Worm (Caenorhabditis elegans) whole organism, young adult: Measurements from ENCODE around the gene H04M03.12.

Experiments
- B0035.1 ChIP-seq: sonication (generic microtip); optimal IDR thresholded peaks from 2 replicates; lab custom pipeline; 2016; ENCODE audit warnings: missing genetic modification characterization, mild to moderate bottlenecking, missing compliant biosample characterization, missing genotype, missing genetic modification reagents
- B0261.1 ChIP-seq: sonication (generic microtip); optimal IDR thresholded peaks from 2 replicates; lab custom pipeline; 2016; ENCODE audit warnings: mild to moderate bottlenecking, missing genetic modification characterization, moderate library complexity, missing compliant biosample characterization
- F39B2.1 ChIP-seq: fragments of 200-800 bp; sonication (Bioruptor generic); IDR thresholded peaks from 2 replicates; pipeline ENCODE4 v1.3.6; 2022; ENCODE audit warnings: missing genetic modification reagents, missing genetic modification characterization, missing compliant biosample characterization
- F49E8.2 ChIP-seq: sonication (generic microtip); optimal IDR thresholded peaks from 3 replicates; lab custom pipeline; 2017; ENCODE audit warnings: missing genetic modification characterization, mild to moderate bottlenecking, missing compliant biosample characterization, antibody characterized with exemption, moderate library complexity; ENCODE audit not compliant: insufficient read depth
- F57A8.1 ChIP-seq: fragments of 200-800 bp; sonication (Bioruptor generic); optimal IDR thresholded peaks from 2 replicates; lab custom pipeline; 2018; ENCODE audit warnings: mild to moderate bottlenecking, missing genetic modification characterization, moderate library complexity, missing compliant biosample characterization
- Y56A3A.18 ChIP-seq: fragments of 200-800 bp; sonication (Bioruptor generic); IDR thresholded peaks from 2 replicates; pipeline ENCODE4 v1.3.6; 2022; ENCODE audit warnings: missing genetic modification reagents, missing genetic modification characterization, missing compliant biosample characterization
- Y95B8A.8 ChIP-seq: fragments of 200-800 bp; sonication (Bioruptor generic); IDR thresholded peaks from 2 replicates; pipeline ENCODE4 v1.3.6; 2022; ENCODE audit warnings: missing genetic modification reagents, missing genetic modification characterization, missing compliant biosample characterization
- ama-1 ChIP-seq, 3 experiments: fragments of 150-350 bp in 1 of 3; sonication (generic microtip) in 2 of 3; optimal IDR thresholded peaks; 2 replicates each; lab custom pipeline; 2014 to 2018; ENCODE audit warnings: missing biosample characterization in 2 of 3, missing genetic modification characterization in 2 of 3, missing genetic modification reagents in 2 of 3
- athp-1 ChIP-seq: sonication (generic microtip); optimal IDR thresholded peaks from 2 replicates; lab custom pipeline; 2017; ENCODE audit warnings: mild to moderate bottlenecking, missing genetic modification characterization, missing compliant biosample characterization
- attf-3 ChIP-seq: fragments of 200-800 bp; sonication (Bioruptor generic); conservative IDR thresholded peaks from 2 replicates; pipeline ENCODE4 v1.3.6; 2022; ENCODE audit warnings: missing genetic modification reagents, missing genetic modification characterization, missing compliant biosample characterization
- attf-5 ChIP-seq: fragments of 200-800 bp; sonication (Bioruptor generic); optimal IDR thresholded peaks from 2 replicates; lab custom pipeline; 2018; ENCODE audit warnings: mild to moderate bottlenecking, missing genetic modification characterization, missing compliant biosample characterization
- bed-2 ChIP-seq: fragments of 200-800 bp; sonication (Bioruptor generic); IDR thresholded peaks from 2 replicates; pipeline ENCODE4 v1.3.6; 2022; ENCODE audit warnings: missing genetic modification reagents, missing genetic modification characterization, missing compliant biosample characterization
- ccch-3 ChIP-seq: fragments of 200-800 bp; sonication (Bioruptor generic); optimal IDR thresholded peaks from 2 replicates; lab custom pipeline; 2018; ENCODE audit warnings: mild to moderate bottlenecking, missing genetic modification characterization, missing compliant biosample characterization
- ceh-58 ChIP-seq: fragments of 200-800 bp; sonication (Bioruptor generic); IDR thresholded peaks from 2 replicates; pipeline ENCODE4 v1.3.6; 2022; ENCODE audit warnings: missing genetic modification characterization, missing compliant biosample characterization
- die-1 ChIP-seq: sonication (generic microtip); optimal IDR thresholded peaks from 2 replicates; lab custom pipeline; 2016; ENCODE audit warnings: missing genotype, mild to moderate bottlenecking, missing genetic modification characterization, missing compliant biosample characterization
- dpff-1 ChIP-seq: sonication (generic microtip); optimal IDR thresholded peaks from 2 replicates; lab custom pipeline; 2017; ENCODE audit warnings: mild to moderate bottlenecking, missing genetic modification characterization, missing compliant biosample characterization
- dpl-1 ChIP-seq: fragments of 150-350 bp; optimal IDR thresholded peaks from 2 replicates; lab custom pipeline; 2014; ENCODE audit warnings: missing biosample characterization, missing genetic modification reagents, missing genetic modification characterization
- egl-44 ChIP-seq: fragments of 200-800 bp; sonication (Bioruptor generic); IDR thresholded peaks from 2 replicates; pipeline ENCODE4 v1.3.6; 2022; ENCODE audit warnings: missing genetic modification reagents, missing genetic modification characterization, missing compliant biosample characterization
- fkh-3 ChIP-seq: sonication (generic microtip); optimal IDR thresholded peaks from 2 replicates; lab custom pipeline; 2016; ENCODE audit warnings: mild to moderate bottlenecking, missing genetic modification characterization, missing compliant biosample characterization
- gei-17 ChIP-seq: fragments of 200-800 bp; sonication (Bioruptor generic); optimal IDR thresholded peaks from 2 replicates; lab custom pipeline; 2018; ENCODE audit warnings: mild to moderate bottlenecking, missing genetic modification characterization, missing compliant biosample characterization
- him-1 ChIP-seq: sonication (generic microtip); optimal IDR thresholded peaks from 2 replicates; lab custom pipeline; 2016; ENCODE audit warnings: missing genotype, missing genetic modification reagents, missing genetic modification characterization, missing compliant biosample characterization
- hlh-12 ChIP-seq: sonication (generic microtip); optimal IDR thresholded peaks from 2 replicates; lab custom pipeline; 2016; ENCODE audit warnings: missing genetic modification characterization, missing compliant biosample characterization
- hlh-26 ChIP-seq: fragments of 200-800 bp; sonication (Bioruptor generic); conservative IDR thresholded peaks from 2 replicates; pipeline ENCODE4 v1.3.6; 2022; ENCODE audit warnings: missing genetic modification reagents, missing genetic modification characterization, missing compliant biosample characterization
- hmg-1.2 ChIP-seq: fragments of 200-800 bp; sonication (Bioruptor generic); IDR thresholded peaks from 2 replicates; pipeline ENCODE4 v1.3.6; 2022; ENCODE audit warnings: missing genetic modification reagents, missing genetic modification characterization, missing compliant biosample characterization
- lag-1 ChIP-seq: fragments of 200-800 bp; sonication (Bioruptor generic); IDR thresholded peaks from 2 replicates; pipeline ENCODE4 v1.3.6; 2022; ENCODE audit warnings: missing genetic modification reagents, missing genetic modification characterization, missing compliant biosample characterization
- let-526 ChIP-seq: fragments of 200-800 bp; sonication (Bioruptor generic); IDR thresholded peaks from 2 replicates; pipeline ENCODE4 v1.3.6; 2022; ENCODE audit warnings: missing genetic modification reagents, missing genetic modification characterization, missing compliant biosample characterization
- lin-54 ChIP-seq: fragments of 200-800 bp; sonication (Bioruptor generic); optimal IDR thresholded peaks from 2 replicates; lab custom pipeline; 2018; ENCODE audit warnings: mild to moderate bottlenecking, missing genetic modification characterization, missing compliant biosample characterization
- lsl-1 ChIP-seq: fragments of 200-800 bp; sonication (Bioruptor generic); optimal IDR thresholded peaks from 2 replicates; lab custom pipeline; 2018; ENCODE audit warnings: mild to moderate bottlenecking, missing genetic modification characterization, moderate library complexity, missing compliant biosample characterization
- madf-3 ChIP-seq: fragments of 200-800 bp; sonication (Bioruptor generic); IDR thresholded peaks from 2 replicates; pipeline ENCODE4 v1.3.6; 2022; ENCODE audit warnings: missing genetic modification reagents, missing genetic modification characterization, missing compliant biosample characterization
- mcd-1 ChIP-seq: fragments of 200-800 bp; sonication (Bioruptor generic); IDR thresholded peaks from 2 replicates; pipeline ENCODE4 v1.3.6; 2022; ENCODE audit warnings: missing genetic modification reagents, missing genetic modification characterization, missing compliant biosample characterization
- mel-28 ChIP-seq: sonication (generic microtip); optimal IDR thresholded peaks from 2 replicates; lab custom pipeline; 2016; ENCODE audit warnings: borderline replicate concordance, mild to moderate bottlenecking, missing genetic modification characterization, missing compliant biosample characterization
- mes-4 ChIP-seq: sonication (generic microtip); optimal IDR thresholded peaks from 2 replicates; lab custom pipeline; 2016; ENCODE audit warnings: missing genotype, missing genetic modification characterization, missing compliant biosample characterization
- mxl-1 ChIP-seq: sonication (generic microtip); optimal IDR thresholded peaks from 2 replicates; lab custom pipeline; 2016; ENCODE audit warnings: missing genetic modification characterization, missing compliant biosample characterization
- nhr-120 ChIP-seq: fragments of 200-800 bp; sonication (Bioruptor generic); IDR thresholded peaks from 2 replicates; pipeline ENCODE4 v1.3.6; 2022; ENCODE audit warnings: missing genetic modification characterization, missing compliant biosample characterization
- nhr-80 ChIP-seq: sonication (generic microtip); optimal IDR thresholded peaks from 2 replicates; lab custom pipeline; 2016; ENCODE audit warnings: missing genetic modification characterization, missing compliant biosample characterization
- nhr-90 ChIP-seq: sonication (generic microtip); optimal IDR thresholded peaks from 2 replicates; lab custom pipeline; 2016; ENCODE audit warnings: missing genotype, mild to moderate bottlenecking, missing genetic modification characterization, missing compliant biosample characterization
- snpc-3.4 ChIP-seq: sonication (generic microtip); optimal IDR thresholded peaks from 2 replicates; lab custom pipeline; 2017; ENCODE audit warnings: missing genetic modification characterization, mild to moderate bottlenecking, missing compliant biosample characterization, antibody characterized with exemption, moderate library complexity, missing genotype, missing genetic modification reagents
- sptf-2 ChIP-seq: fragments of 200-800 bp; sonication (Bioruptor generic); optimal IDR thresholded peaks from 2 replicates; lab custom pipeline; 2018; ENCODE audit warnings: mild to moderate bottlenecking, missing genetic modification characterization, missing compliant biosample characterization
- tbp1 ChIP-seq: fragments of 200-800 bp; sonication (Bioruptor generic); optimal IDR thresholded peaks from 2 replicates; lab custom pipeline; 2018; ENCODE audit warnings: mild to moderate bottlenecking, missing genetic modification characterization, missing compliant biosample characterization
- tbx-9 ChIP-seq: sonication (generic microtip); optimal IDR thresholded peaks from 2 replicates; lab custom pipeline; 2016; ENCODE audit warnings: borderline replicate concordance, missing genetic modification characterization, inconsistent platforms, missing compliant biosample characterization
- unc-130 ChIP-seq: sonication (generic microtip); optimal IDR thresholded peaks from 2 replicates; lab custom pipeline; 2016; ENCODE audit warnings: missing genetic modification reagents, missing genetic modification characterization, missing compliant biosample characterization
- xnd-1 ChIP-seq: sonication (generic microtip); optimal IDR thresholded peaks from 2 replicates; lab custom pipeline; 2016; ENCODE audit warnings: missing genotype, missing genetic modification reagents, missing genetic modification characterization, missing compliant biosample characterization
- ztf-25 ChIP-seq: fragments of 200-800 bp; sonication (Bioruptor generic); IDR thresholded peaks from 2 replicates; pipeline ENCODE4 v1.3.6; 2022; ENCODE audit warnings: missing genetic modification reagents, missing genetic modification characterization, missing compliant biosample characterization
- ztf-26 ChIP-seq: sonication (generic microtip); optimal IDR thresholded peaks from 2 replicates; lab custom pipeline; 2017; ENCODE audit warnings: missing genetic modification characterization, missing compliant biosample characterization
- ztf-3 ChIP-seq: fragments of 200-800 bp; sonication (Bioruptor generic); optimal IDR thresholded peaks from 2 replicates; lab custom pipeline; 2018; ENCODE audit warnings: mild to moderate bottlenecking, missing genetic modification characterization, missing compliant biosample characterization
- ztf-6 ChIP-seq: fragments of 200-800 bp; sonication (Bioruptor generic); IDR thresholded peaks from 2 replicates; pipeline ENCODE4 v1.3.6; 2022; ENCODE audit warnings: missing genetic modification reagents, missing genetic modification characterization, missing compliant biosample characterization

The H04M03.12 gene

DNA sequence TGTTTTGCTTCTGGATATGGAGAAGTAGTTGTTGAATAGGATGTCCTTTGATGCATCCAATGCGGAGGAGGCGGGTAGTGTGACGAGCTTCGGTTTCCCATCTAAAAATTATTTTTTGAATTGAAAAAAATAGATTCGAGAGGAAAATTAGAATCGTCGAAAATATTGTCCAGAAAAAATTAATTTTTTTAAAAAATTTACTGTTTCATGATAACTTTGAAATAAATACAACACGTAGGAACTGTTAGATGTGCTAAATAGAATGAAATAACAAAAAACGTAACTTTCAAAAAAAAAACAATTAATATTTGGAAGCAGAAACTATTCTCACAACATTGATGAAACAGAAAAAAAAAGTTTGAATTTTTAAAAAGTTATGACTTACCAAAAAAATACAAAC is 43.3 kb downstream of the H04M03.12 start, which contains the start of gene C06E7.4:
TSS of gene C06E7.4 (minus strand) at position 101 of the 400 bp plus-strand sequence.
- TF ChIP-seq gei-17 (GFP tag; lab: Kevin White, UChicago) (no peak), tbp1 (GFP tag; lab: Kevin White, UChicago) (no peak), attf-5 (GFP tag; lab: Kevin White, UChicago) (no peak), hlh-12 (tag; lab: Kevin White, UChicago) (no peak), F57A8.1 (no peak), ccch-3 (GFP tag; lab: Kevin White, UChicago) (no peak), nhr-80 (no peak), ceh-58 (GFP tag; lab: Robert Waterston, UW) (no peak), tbx-9 (tag; lab: Kevin White, UChicago) (no peak), ztf-6 (GFP tag; lab: Robert Waterston, UW) (no peak), F49E8.2 (tag; lab: Kevin White, UChicago) (no peak), nhr-120 (GFP tag; lab: Robert Waterston, UW) (no peak), lsl-1 (no peak), nhr-90 (tag; lab: Kevin White, UChicago) (no peak), xnd-1 (tag; lab: Kevin White, UChicago) (no peak), let-526 (GFP tag; lab: Robert Waterston, UW) (no peak), hmg-1.2 (GFP tag; lab: Robert Waterston, UW) (no peak), ama-1 (optimal IDR thresholded peaks at IDR 0.05; lab: Kevin White, UChicago) (no peak), ama-1 (GFP tag; optimal IDR thresholded peaks at IDR 0.05; lab: Kevin White, UChicago) (no peak)
- TF ChIP-seq, all 124 proteins: peak for 0

DNA sequence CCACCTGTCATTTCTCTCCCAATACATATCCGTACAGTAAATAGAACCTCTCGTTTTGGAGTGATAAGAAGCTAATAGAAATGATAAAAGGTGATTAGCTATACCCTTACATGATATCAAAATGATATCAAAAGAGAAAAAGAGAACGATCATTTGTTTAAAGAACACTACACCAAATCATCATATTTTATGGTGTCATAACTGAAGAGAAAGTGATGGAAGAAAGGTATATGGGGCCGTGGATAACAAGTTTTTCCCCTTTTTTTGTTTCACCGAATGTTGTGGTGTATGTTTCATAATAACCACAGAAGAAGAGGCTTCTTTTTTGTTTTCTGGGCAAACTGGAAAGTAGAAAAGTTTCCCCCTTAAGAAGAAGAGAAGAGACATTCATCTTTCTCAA is 44.9 kb downstream of the H04M03.12 start:
- TF ChIP-seq fkh-3 (tag; lab: Kevin White, UChicago) (no peak), snpc-3.4 (tag; lab: Kevin White, UChicago) (no peak), gei-17 (GFP tag; lab: Kevin White, UChicago) (no peak), Y95B8A.8 (GFP tag; lab: Robert Waterston, UW) (no peak), B0261.1 (no peak), hlh-26 (GFP tag; lab: Robert Waterston, UW) (no peak), lin-54 (no peak), him-1 (tag; lab: Kevin White, UChicago) (no peak), B0035.1 (tag; lab: Kevin White, UChicago) (no peak), mxl-1 (tag; lab: Kevin White, UChicago) (no peak), sptf-2 (no peak), lag-1 (GFP tag; lab: Robert Waterston, UW) (no peak), athp-1 (no peak), dpl-1 (GFP tag; lab: Kevin White, UChicago) (no peak), bed-2 (GFP tag; lab: Robert Waterston, UW) (no peak), die-1 (no peak), hmg-1.2 (GFP tag; lab: Robert Waterston, UW) (no peak), Y56A3A.18 (GFP tag; lab: Robert Waterston, UW) (no peak), mcd-1 (GFP tag; lab: Robert Waterston, UW) (no peak)
- TF ChIP-seq, all 124 proteins: peak for 0

DNA sequence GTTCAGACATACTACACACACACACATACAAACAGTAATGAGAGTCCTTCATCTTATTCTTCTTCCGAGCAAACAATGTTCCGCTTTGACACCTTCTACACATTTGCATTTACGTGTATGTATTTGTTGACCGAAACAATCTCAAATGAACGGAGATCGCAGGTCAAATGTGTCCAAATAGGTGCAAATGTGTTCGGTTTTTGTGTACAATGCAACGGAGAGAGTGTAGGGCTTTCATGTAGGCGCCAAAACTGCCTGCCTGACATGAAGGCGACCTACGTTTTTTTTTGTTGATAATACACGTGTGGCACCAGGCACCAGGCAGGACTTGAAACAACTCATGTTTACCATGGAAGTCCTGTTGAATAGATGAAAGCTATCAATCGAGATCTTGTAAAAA is 46.2 kb downstream of the H04M03.12 start:
- TF ChIP-seq dpff-1 (tag; lab: Kevin White, UChicago) (no peak), ztf-3 (no peak), ztf-25 (GFP tag; lab: Robert Waterston, UW) (no peak), attf-3 (no peak), F39B2.1 (GFP tag; lab: Robert Waterston, UW) (no peak), unc-130 (GFP tag; lab: Kevin White, UChicago) (no peak), ztf-26 (no peak), athp-1 (no peak), mes-4 (no peak), snpc-3.4 (tag; lab: Kevin White, UChicago) (no peak), madf-3 (no peak), bed-2 (GFP tag; lab: Robert Waterston, UW) (no peak), mel-28 (tag; lab: Kevin White, UChicago) (no peak), egl-44 (no peak), let-526 (GFP tag; lab: Robert Waterston, UW) (no peak)
